Fruit fly (Drosophila melanogaster) whole organism, embryonic: Measurements from ENCODE around the gene CG31515.

ENCODE experiments used
- Abd-B ChIP-seq: fragments of 200-800 bp; sonication (Bioruptor generic); optimal IDR thresholded peaks from 2 replicates; lab custom pipeline; 2018; ENCODE audit warnings: missing biosample characterization, mild to moderate bottlenecking, missing genetic modification characterization, moderate library complexity
- Bdp1 ChIP-seq: fragments of 200-800 bp; sonication (Bioruptor generic); optimal IDR thresholded peaks from 3 replicates; lab custom pipeline; 2016; ENCODE audit warnings: missing biosample characterization, missing genetic modification characterization
- Blimp-1 ChIP-seq: fragments of 200-800 bp; sonication (Bioruptor generic); optimal IDR thresholded peaks from 3 replicates; lab custom pipeline; 2018; ENCODE audit warnings: missing biosample characterization, missing genetic modification characterization, mild to moderate bottlenecking, moderate library complexity, missing genetic modification reagents
- CG1024 ChIP-seq: fragments of 200-800 bp; sonication (Bioruptor generic); IDR thresholded peaks from 2 replicates; pipeline ENCODE4 v1.3.6; 2022; ENCODE audit warnings: missing biosample characterization, missing genetic modification characterization
- CG10366 ChIP-seq: fragments of 200-800 bp; sonication (Bioruptor generic); IDR thresholded peaks from 2 replicates; pipeline ENCODE4 v1.3.6; 2022; ENCODE audit warnings: missing biosample characterization, missing genetic modification characterization
- CG12236 ChIP-seq: fragments of 200-800 bp; sonication (Bioruptor generic); optimal IDR thresholded peaks from 2 replicates; lab custom pipeline; 2016; ENCODE audit warnings: missing biosample characterization, missing genetic modification characterization
- CG1233 ChIP-seq: fragments of 200-800 bp; sonication (Bioruptor generic); optimal IDR thresholded peaks from 4 replicates; lab custom pipeline; 2018; ENCODE audit warnings: missing biosample characterization, mild to moderate bottlenecking, missing genetic modification characterization
- CG12391 ChIP-seq: fragments of 200-800 bp; sonication (Bioruptor generic); optimal IDR thresholded peaks from 3 replicates; lab custom pipeline; 2018; ENCODE audit warnings: missing biosample characterization, mild to moderate bottlenecking, missing genetic modification characterization, moderate library complexity
- CG12769 ChIP-seq: fragments of 200-800 bp; sonication (Bioruptor generic); optimal IDR thresholded peaks from 2 replicates; lab custom pipeline; 2019; ENCODE audit warnings: missing biosample characterization, mild to moderate bottlenecking, missing genetic modification characterization, moderate library complexity
- CG15696 ChIP-seq: fragments of 200-800 bp; sonication (Bioruptor generic); optimal IDR thresholded peaks from 2 replicates; lab custom pipeline; 2019; ENCODE audit warnings: missing biosample characterization, mild to moderate bottlenecking, missing genetic modification characterization, moderate library complexity
- CG1603 ChIP-seq: fragments of 200-800 bp; sonication (Bioruptor generic); optimal IDR thresholded peaks from 2 replicates; lab custom pipeline; 2019; ENCODE audit warnings: missing biosample characterization, mild to moderate bottlenecking, missing genetic modification characterization, moderate library complexity
- CG1647 ChIP-seq: fragments of 200-800 bp; sonication (Bioruptor generic); optimal IDR thresholded peaks from 3 replicates; lab custom pipeline; 2016; ENCODE audit warnings: missing biosample characterization, missing genetic modification characterization
- CG17328 ChIP-seq: fragments of 200-800 bp; sonication (Bioruptor generic); IDR thresholded peaks from 2 replicates; pipeline ENCODE4 v1.3.6; 2022; ENCODE audit warnings: missing biosample characterization, missing genetic modification characterization
- CG18619 ChIP-seq: fragments of 200-800 bp; sonication (Bioruptor generic); optimal IDR thresholded peaks from 3 replicates; lab custom pipeline; 2017; ENCODE audit warnings: missing biosample characterization, mild to moderate bottlenecking, missing genetic modification characterization
- CG32767 ChIP-seq: fragments of 200-800 bp; sonication (Bioruptor generic); IDR thresholded peaks from 2 replicates; pipeline ENCODE4 v1.3.6; 2022; ENCODE audit warnings: missing biosample characterization, missing genetic modification characterization
- CG3847 ChIP-seq: fragments of 200-800 bp; sonication (Bioruptor generic); IDR thresholded peaks from 2 replicates; pipeline ENCODE4 v1.3.6; 2022; ENCODE audit warnings: missing biosample characterization, missing genetic modification characterization
- CG4617 ChIP-seq: fragments of 200-800 bp; sonication (Bioruptor generic); optimal IDR thresholded peaks from 3 replicates; lab custom pipeline; 2016; ENCODE audit warnings: missing biosample characterization, missing genetic modification characterization, borderline replicate concordance
- CG6765 ChIP-seq: fragments of 200-800 bp; sonication (Bioruptor generic); optimal IDR thresholded peaks from 3 replicates; lab custom pipeline; 2017; ENCODE audit warnings: missing biosample characterization, mild to moderate bottlenecking, missing genetic modification characterization
- CG6854 ChIP-seq: fragments of 200-800 bp; sonication (Bioruptor generic); optimal IDR thresholded peaks from 3 replicates; lab custom pipeline; 2017; ENCODE audit warnings: missing biosample characterization, mild to moderate bottlenecking, missing genetic modification characterization
- CG7357 ChIP-seq: fragments of 200-800 bp; sonication (Bioruptor generic); IDR thresholded peaks from 3 replicates; pipeline ENCODE4 v1.3.6; 2022; ENCODE audit warnings: missing biosample characterization, missing genetic modification characterization
- CG7556 ChIP-seq: fragments of 200-800 bp; sonication (Bioruptor generic); optimal IDR thresholded peaks from 2 replicates; lab custom pipeline; 2017; ENCODE audit warnings: missing biosample characterization, mild to moderate bottlenecking, missing genetic modification characterization
- CG7987 ChIP-seq: fragments of 200-800 bp; sonication (Bioruptor generic); optimal IDR thresholded peaks from 2 replicates; lab custom pipeline; 2018; ENCODE audit warnings: missing biosample characterization, mild to moderate bottlenecking, missing genetic modification characterization, moderate library complexity
- CG8290 ChIP-seq, 3 experiments: fragments of 200-800 bp; sonication (Bioruptor generic); optimal IDR thresholded peaks; 2 replicates each; lab custom pipeline; 2016 to 2019; ENCODE audit warnings: missing biosample characterization in 3 of 3, missing genetic modification characterization in 3 of 3, mild to moderate bottlenecking in 2 of 3, moderate library complexity in 1 of 3
- CG9727 ChIP-seq: fragments of 200-800 bp; sonication (Bioruptor generic); optimal IDR thresholded peaks from 3 replicates; lab custom pipeline; 2017; ENCODE audit warnings: missing biosample characterization, mild to moderate bottlenecking, missing genetic modification characterization
- CG9817 ChIP-seq: fragments of 200-800 bp; sonication (Bioruptor generic); optimal IDR thresholded peaks from 2 replicates; lab custom pipeline; 2018; ENCODE audit warnings: missing biosample characterization, mild to moderate bottlenecking, missing genetic modification characterization, moderate library complexity
- Dfd ChIP-seq, 2 experiments: fragments of >200 bp; optimal IDR thresholded peaks; 2 replicates each; lab custom pipeline; 2017; ENCODE audit warnings: missing biosample characterization in 2 of 2, missing genetic modification characterization in 2 of 2
- ERR ChIP-seq: fragments of 200-800 bp; sonication (Bioruptor generic); optimal IDR thresholded peaks from 2 replicates; lab custom pipeline; 2016; ENCODE audit warnings: missing biosample characterization, missing genetic modification characterization
- Fer2 ChIP-seq: fragments of 200-800 bp; sonication (Bioruptor generic); optimal IDR thresholded peaks from 2 replicates; lab custom pipeline; 2018; ENCODE audit warnings: missing biosample characterization, mild to moderate bottlenecking, missing genetic modification characterization, moderate library complexity
- Hr39 ChIP-seq: fragments of >200 bp; optimal IDR thresholded peaks from 2 replicates; lab custom pipeline; 2017
- Hsf ChIP-seq: fragments of 200-800 bp; sonication (Bioruptor generic); optimal IDR thresholded peaks from 3 replicates; lab custom pipeline; 2016; ENCODE audit warnings: missing biosample characterization, missing genetic modification characterization
- Mrtf ChIP-seq: fragments of 200-800 bp; sonication (Bioruptor generic); IDR thresholded peaks from 3 replicates; pipeline ENCODE4 v1.3.6; 2022; ENCODE audit warnings: missing biosample characterization, missing genetic modification characterization
- NC2α ChIP-seq: fragments of 200-800 bp; sonication (Bioruptor generic); optimal IDR thresholded peaks from 2 replicates; lab custom pipeline; 2016; ENCODE audit warnings: missing biosample characterization, missing genetic modification characterization
- Usf ChIP-seq: fragments of 200-800 bp; sonication (Bioruptor generic); optimal IDR thresholded peaks from 2 replicates; lab custom pipeline; 2017; ENCODE audit warnings: missing genotype, missing biosample characterization, missing genetic modification characterization
- bsh ChIP-seq, 2 experiments: fragments of 200-800 bp; sonication (Bioruptor generic); optimal IDR thresholded peaks; 2 replicates each; lab custom pipeline; 2017 to 2018; ENCODE audit warnings: mild to moderate bottlenecking in 2 of 2, missing biosample characterization in 2 of 2, missing genetic modification characterization in 2 of 2, moderate library complexity in 1 of 2
- btn ChIP-seq: fragments of 200-800 bp; sonication (Bioruptor generic); optimal IDR thresholded peaks from 2 replicates; lab custom pipeline; 2016; ENCODE audit warnings: missing biosample characterization, missing genetic modification characterization
- crp ChIP-seq, 2 experiments: fragments of 200-800 bp; sonication (Bioruptor generic); optimal IDR thresholded peaks; 2 replicates in 1 of 2; 3 replicates in 1 of 2; lab custom pipeline; 2017; ENCODE audit warnings: missing biosample characterization in 2 of 2, missing genetic modification characterization in 2 of 2, mild to moderate bottlenecking in 1 of 2, moderate library complexity in 1 of 2
- cwo ChIP-seq: fragments of 200-800 bp; sonication (Bioruptor generic); optimal IDR thresholded peaks from 3 replicates; lab custom pipeline; 2017; ENCODE audit warnings: missing biosample characterization, missing genetic modification characterization, mild to moderate bottlenecking, moderate library complexity, missing genetic modification reagents
- gce ChIP-seq: fragments of 200-800 bp; sonication (Bioruptor generic); IDR thresholded peaks from 3 replicates; pipeline ENCODE4 v1.3.6; 2022; ENCODE audit warnings: missing biosample characterization, missing genetic modification characterization
- hkb ChIP-seq, 2 experiments: fragments of 200-800 bp in 1 of 2; fragments of >200 bp in 1 of 2; sonication (Bioruptor generic) in 1 of 2; IDR thresholded peaks in 1 of 2; optimal IDR thresholded peaks in 1 of 2; 2 replicates each; pipeline versions ENCODE4 v1.3.6 to Lab custom; 2017 to 2022; ENCODE audit warnings: missing biosample characterization in 1 of 2, missing genetic modification characterization in 1 of 2
- kah ChIP-seq: fragments of 200-800 bp; sonication (Bioruptor generic); optimal IDR thresholded peaks from 2 replicates; lab custom pipeline; 2018; ENCODE audit warnings: missing biosample characterization, mild to moderate bottlenecking, missing genetic modification characterization
- klu ChIP-seq: fragments of 200-800 bp; sonication (Bioruptor generic); IDR thresholded peaks from 2 replicates; pipeline ENCODE4 v1.3.6; 2022; ENCODE audit warnings: missing biosample characterization, missing genetic modification characterization
- nerfin-2 ChIP-seq: fragments of 200-800 bp; sonication (Bioruptor generic); IDR thresholded peaks from 2 replicates; pipeline ENCODE4 v1.3.6; 2022; ENCODE audit warnings: missing biosample characterization, missing genetic modification characterization; ENCODE audit not compliant: partially characterized antibody
- sim ChIP-seq: fragments of 200-800 bp; sonication (Bioruptor generic); IDR thresholded peaks from 2 replicates; pipeline ENCODE4 v1.3.6; 2022; ENCODE audit warnings: missing biosample characterization, missing genetic modification characterization
- sisA ChIP-seq: fragments of 200-800 bp; sonication (Bioruptor generic); IDR thresholded peaks from 2 replicates; pipeline ENCODE4 v1.3.6; 2022; ENCODE audit warnings: missing biosample characterization, missing genetic modification characterization
- slou ChIP-seq: fragments of 200-800 bp; sonication (Bioruptor generic); optimal IDR thresholded peaks from 3 replicates; lab custom pipeline; 2016; ENCODE audit warnings: missing biosample characterization, missing genetic modification characterization
- sug ChIP-seq: fragments of 200-800 bp; optimal IDR thresholded peaks from 2 replicates; lab custom pipeline; 2019; ENCODE audit warnings: missing biosample characterization, mild to moderate bottlenecking, missing genetic modification characterization, moderate library complexity
- tna ChIP-seq: fragments of 200-800 bp; sonication (Bioruptor generic); IDR thresholded peaks from 2 replicates; pipeline ENCODE4 v1.3.6; 2022; ENCODE audit warnings: missing biosample characterization, missing genetic modification characterization; ENCODE audit not compliant: partially characterized antibody
- tx ChIP-seq: fragments of 200-800 bp; sonication (Bioruptor generic); optimal IDR thresholded peaks from 2 replicates; lab custom pipeline; 2016; ENCODE audit warnings: missing biosample characterization, missing genetic modification characterization
- vvl ChIP-seq: fragments of 200-800 bp; sonication (Bioruptor generic); IDR thresholded peaks from 2 replicates; pipeline ENCODE4 v1.3.6; 2022; ENCODE audit warnings: missing biosample characterization, missing genetic modification characterization
- zfh2 ChIP-seq: fragments of 200-800 bp; sonication (Bioruptor generic); optimal IDR thresholded peaks from 2 replicates; lab custom pipeline; 2016; ENCODE audit warnings: missing biosample characterization, missing genetic modification characterization

Gene CG31515

DNA sequence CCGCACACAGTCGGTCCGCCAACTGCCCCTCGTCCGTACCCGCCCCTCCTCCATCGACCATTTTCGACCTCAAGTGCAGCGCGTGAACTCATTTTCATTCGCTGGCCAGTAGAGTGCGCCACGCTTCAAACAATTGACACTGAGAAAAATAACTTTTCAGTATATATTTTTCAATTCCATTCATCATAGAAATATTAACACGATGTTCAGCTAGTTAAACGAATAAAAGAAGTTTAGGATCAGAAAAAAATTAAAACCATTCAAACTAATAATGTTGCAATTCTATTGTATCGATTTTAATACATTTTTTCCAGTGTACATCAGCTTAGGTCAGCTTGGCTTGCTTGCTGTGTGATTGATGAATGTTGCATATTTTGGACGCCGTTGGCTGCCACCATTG, 1.8 kb downstream of the CG31515 start (continued):
- TF ChIP-seq Fer2 (tag; lab: Kevin White, UChicago) (no peak), sisA (GFP tag; lab: Robert Waterston, UW) (peak; percentile 42; the same call in 1 of the 2 replicates), CG18619 (GFP tag; lab: Kevin White, UChicago) (no peak), Hsf (GFP tag; lab: Kevin White, UChicago) (peak; percentile 31), CG3847 (GFP tag; lab: Robert Waterston, UW) (no peak), bsh (GFP tag; optimal IDR thresholded peaks at IDR 0.05; lab: Kevin White, UChicago) (peak in 1 of 2 experiments; percentile 73), CG9817 (tag; lab: Kevin White, UChicago) (peak; percentile 4), CG6765 (no peak), zfh2 (GFP tag; lab: Kevin White, UChicago) (no peak), Dfd (GFP tag; optimal IDR thresholded peaks at IDR 0.05; lab: Kevin White, UChicago) (no peak), klu (no peak), Blimp-1 (GFP tag; lab: Kevin White, UChicago) (peak; percentile 69), CG4617 (GFP tag; lab: Kevin White, UChicago) (no peak), Usf (GFP tag; lab: Kevin White, UChicago) (no peak), CG8290 (GFP tag; optimal IDR thresholded peaks at IDR 0.05; lab: Kevin White, UChicago) (no peak), CG8290 (tag; optimal IDR thresholded peaks at IDR 0.05; lab: Kevin White, UChicago) (no peak), CG7556 (peak; percentile 32), ERR (no peak), CG10366 (GFP tag; lab: Robert Waterston, UW) (no peak; the same call in 1 of the 2 replicates), CG12769 (tag; lab: Kevin White, UChicago) (peak; percentile 19), tna (GFP tag; lab: Robert Waterston, UW) (no peak), nerfin-2 (GFP tag; lab: Robert Waterston, UW) (no peak), vvl (peak; percentile 51; the same call in 1 of the 2 replicates), CG12391 (peak; percentile 54), slou (GFP tag; lab: Kevin White, UChicago) (no peak), crp (GFP tag; optimal IDR thresholded peaks at IDR 0.05; lab: Kevin White, UChicago) (no peak), CG7357 (no peak), sim (no peak), CG6854 (GFP tag; lab: Kevin White, UChicago) (no peak), gce (GFP tag; lab: Robert Waterston, UW) (no peak), Mrtf (no peak), Bdp1 (GFP tag; lab: Kevin White, UChicago) (no peak), Hr39 (lab: Kevin White, UChicago) (no peak), cwo (no peak), CG17328 (GFP tag; lab: Robert Waterston, UW) (peak; percentile 65), sug (tag; lab: Kevin White, UChicago) (no peak), CG1233 (GFP tag; lab: Kevin White, UChicago) (peak; percentile 32), CG32767 (GFP tag; lab: Robert Waterston, UW) (peak; percentile 48; the same call in 1 of the 2 replicates), btn (no peak), NC2α (no peak), tx (GFP tag; lab: Kevin White, UChicago) (no peak), CG1647 (GFP tag; lab: Kevin White, UChicago) (no peak), CG12236 (GFP tag; lab: Kevin White, UChicago) (peak; percentile 9), kah (GFP tag; lab: Kevin White, UChicago) (no peak), Abd-B (GFP tag; lab: Kevin White, UChicago) (peak; percentile 6), CG1603 (tag; lab: Kevin White, UChicago) (peak; percentile 80), CG15696 (tag; lab: Kevin White, UChicago) (peak; percentile 39), CG1024 (no peak), CG9727 (GFP tag; lab: Kevin White, UChicago) (peak; percentile 38), CG7987 (GFP tag; lab: Kevin White, UChicago) (no peak), hkb (optimal IDR thresholded peaks at IDR 0.05; lab: Kevin White, UChicago) (no peak), hkb (GFP tag; IDR thresholded peaks at IDR 0.05; lab: Robert Waterston, UW) (peak; percentile 66)
